Fruit fly (Drosophila melanogaster): Measurements from ENCODE around the gene CG42541.

- TF ChIP-seq psq (GFP tag; optimal IDR thresholded peaks at IDR 0.05): no peak
- TF ChIP-seq brk (GFP tag; optimal IDR thresholded peaks at IDR 0.05): no peak
- no peak for TF ChIP-seq HLH106 (tag; optimal IDR thresholded peaks at IDR 0.05)
- no peak for TF ChIP-seq CrebA (GFP tag; optimal IDR thresholded peaks at IDR 0.05; ENCODE audit: borderline replicate concordance)
- TF ChIP-seq Hnf4 (GFP tag; optimal IDR thresholded peaks at IDR 0.05): no peak
- no peak for TF ChIP-seq sv (GFP tag; optimal IDR thresholded peaks at IDR 0.05)
- no peak for TF ChIP-seq sage (GFP tag; optimal IDR thresholded peaks at IDR 0.05)
- no peak for TF ChIP-seq OdsH (GFP tag; optimal IDR thresholded peaks at IDR 0.05)
- no peak for TF ChIP-seq pan (optimal IDR thresholded peaks at IDR 0.05)
- no peak for TF ChIP-seq dsf (GFP tag; optimal IDR thresholded peaks at IDR 0.05; ENCODE audit: borderline replicate concordance)
- TF ChIP-seq br (GFP tag; optimal IDR thresholded peaks at IDR 0.05): no peak
- TF ChIP-seq Rel (GFP tag; optimal IDR thresholded peaks at IDR 0.05): no peak
- TF ChIP-seq Rel (tag; optimal IDR thresholded peaks at IDR 0.05): no peak
- TF ChIP-seq foxo (GFP tag; optimal IDR thresholded peaks at IDR 0.05): no peak
- no peak for TF ChIP-seq lola (GFP tag; optimal IDR thresholded peaks at IDR 0.05)
These were observed 43.6 kb downstream of the CG42541 start for dm6 chrX:3886751-3887150.

All from whole organism, wandering third instar larva.